Fruit fly (Drosophila melanogaster): Measurements from ENCODE around the gene CG18599.

CG18599 gene

DNA sequence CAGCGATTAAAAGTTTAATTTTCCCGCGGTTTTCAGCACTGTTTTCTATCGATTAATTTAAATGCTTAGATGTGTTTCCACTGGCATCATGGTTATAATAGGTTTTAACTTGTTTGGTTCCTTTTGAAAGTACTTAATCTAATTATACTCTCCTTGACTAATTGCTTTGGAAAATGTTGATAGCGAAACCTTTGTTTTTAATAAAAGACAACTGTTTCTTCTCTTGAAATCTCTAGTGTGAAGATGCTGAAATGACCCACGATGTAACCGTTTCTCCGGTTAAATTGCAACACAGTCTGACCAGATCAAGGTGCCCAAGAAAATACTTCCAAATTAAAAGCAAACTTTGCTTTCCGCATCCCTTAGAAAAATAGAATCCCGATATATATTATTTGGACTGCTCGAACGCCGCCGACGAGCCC is 31.3 kb downstream of the CG18599 start, which contains the start of gene Dlc90F (continued):
- TF ChIP-seq pfk (GFP tag; optimal IDR thresholded peaks at IDR 0.05) = no peak
- TF ChIP-seq dmrt11E (tag; optimal IDR thresholded peaks at IDR 0.05) = peak; percentile 82
- peak; percentile 81 for TF ChIP-seq CG14441 (GFP tag; IDR thresholded peaks at IDR 0.05)
- no peak for TF ChIP-seq ash1 (GFP tag; optimal IDR thresholded peaks at IDR 0.05)
- no peak for TF ChIP-seq CG12219 (GFP tag; optimal IDR thresholded peaks at IDR 0.05)
- TF ChIP-seq grn (GFP tag; optimal IDR thresholded peaks at IDR 0.05) = no peak
- TF ChIP-seq Hr51 (GFP tag; optimal IDR thresholded peaks at IDR 0.05) = peak in 1 of 2 experiments; percentile 84
- TF ChIP-seq CG14667 (GFP tag; IDR thresholded peaks at IDR 0.05) = peak; percentile 77
- TF ChIP-seq shn (GFP tag; optimal IDR thresholded peaks at IDR 0.05) = peak; percentile 82
- TF ChIP-seq unpg (GFP tag; optimal IDR thresholded peaks at IDR 0.05) = peak; percentile 78
- peak; percentile 26 for TF ChIP-seq Deaf1 (tag; optimal IDR thresholded peaks at IDR 0.05)
- TF ChIP-seq H2.0 (GFP tag; IDR thresholded peaks at IDR 0.05) = peak; percentile 79
- TF ChIP-seq CG31388 (GFP tag; optimal IDR thresholded peaks at IDR 0.05) = peak; percentile 38
- no peak for TF ChIP-seq gcm (GFP tag; optimal IDR thresholded peaks at IDR 0.05)
- TF ChIP-seq gro (GFP tag; optimal IDR thresholded peaks at IDR 0.05) = peak; percentile 33
- TF ChIP-seq CG10274 (GFP tag; optimal IDR thresholded peaks at IDR 0.05) = no peak
- TF ChIP-seq Meics (GFP tag; optimal IDR thresholded peaks at IDR 0.05) = peak; percentile 47
- TF ChIP-seq emc (GFP tag; optimal IDR thresholded peaks at IDR 0.05) = peak; percentile 64
- peak; percentile 46 for TF ChIP-seq Bteb2 (GFP tag; optimal IDR thresholded peaks at IDR 0.05)
- TF ChIP-seq MTF-1 (GFP tag; optimal IDR thresholded peaks at IDR 0.05; ENCODE audit: borderline replicate concordance) = no peak
- peak in 1 of 2 experiments; percentile 72 for TF ChIP-seq bsh (GFP tag; optimal IDR thresholded peaks at IDR 0.05)
- TF ChIP-seq HHEX (GFP tag; optimal IDR thresholded peaks at IDR 0.05) = peak; percentile 62
- TF ChIP-seq p53 (GFP tag; optimal IDR thresholded peaks at IDR 0.05) = peak; percentile 68
- TF ChIP-seq ERR (GFP tag; optimal IDR thresholded peaks at IDR 0.05) = peak; percentile 62
- TF ChIP-seq Side (GFP tag; optimal IDR thresholded peaks at IDR 0.05) = peak; percentile 85
- TF ChIP-seq cato (GFP tag; optimal IDR thresholded peaks at IDR 0.05; ENCODE audit: borderline replicate concordance) = peak; percentile 67
- peak; percentile 53; the same call in 1 of the 2 replicates for TF ChIP-seq Taf1 (GFP tag; IDR thresholded peaks at IDR 0.05)
- no peak for TF ChIP-seq CG8281 (tag; optimal IDR thresholded peaks at IDR 0.05)
- peak; percentile 86 for TF ChIP-seq CG9817 (tag; optimal IDR thresholded peaks at IDR 0.05)
- TF ChIP-seq Dek (tag; optimal IDR thresholded peaks at IDR 0.05) = peak; percentile 73
- peak; percentile 18 for TF ChIP-seq YL-1 (GFP tag; optimal IDR thresholded peaks at IDR 0.05)
- TF ChIP-seq mam (GFP tag; optimal IDR thresholded peaks at IDR 0.05) = peak; percentile 85
- peak; percentile 11 for TF ChIP-seq CG17912 (GFP tag; optimal IDR thresholded peaks at IDR 0.05)
- peak; percentile 86 for TF ChIP-seq tio (GFP tag; optimal IDR thresholded peaks at IDR 0.05)
- TF ChIP-seq psq (GFP tag; optimal IDR thresholded peaks at IDR 0.05) = no peak
- TF ChIP-seq ttk (GFP tag; IDR thresholded peaks at IDR 0.05) = peak; percentile 80
- peak; percentile 10 for TF ChIP-seq cwo (GFP tag; optimal IDR thresholded peaks at IDR 0.05)
- TF ChIP-seq rib (GFP tag; IDR thresholded peaks at IDR 0.05) = peak; percentile 47; the same call in 1 of the 2 replicates
- TF ChIP-seq btn (GFP tag; optimal IDR thresholded peaks at IDR 0.05) = peak; percentile 22
- TF ChIP-seq CG17328 (GFP tag; IDR thresholded peaks at IDR 0.05) = peak; percentile 72
- peak; percentile 46; the same call in 1 of the 2 replicates for TF ChIP-seq wor (GFP tag; IDR thresholded peaks at IDR 0.05)
- TF ChIP-seq CG1529 (GFP tag; optimal IDR thresholded peaks at IDR 0.05) = peak; percentile 40
- no peak for TF ChIP-seq CrebB (tag; optimal IDR thresholded peaks at IDR 0.05)
- TF ChIP-seq MESR4 (GFP tag; optimal IDR thresholded peaks at IDR 0.05) = no peak
- peak; percentile 85 for TF ChIP-seq CG17802 (tag; optimal IDR thresholded peaks at IDR 0.05)
- peak; percentile 84 for TF ChIP-seq Chrac-16 (GFP tag; optimal IDR thresholded peaks at IDR 0.05)
- peak; percentile 78 for TF ChIP-seq Camta (GFP tag; optimal IDR thresholded peaks at IDR 0.05)
- no peak for TF ChIP-seq CG6791 (GFP tag; IDR thresholded peaks at IDR 0.05; ENCODE audit: partially characterized antibody)
- peak; percentile 87 for TF ChIP-seq gem (tag; optimal IDR thresholded peaks at IDR 0.05)
- TF ChIP-seq crp (GFP tag; optimal IDR thresholded peaks at IDR 0.05) = peak in 1 of 2 experiments; percentile 44

Data from whole organism, embryonic.